Fruit fly (Drosophila melanogaster) whole organism, embryonic: ENCODE measurements around the gene dlg1.

Source experiments
- Atf-2 ChIP-seq: fragments of 200-800 bp; sonication (Bioruptor generic); optimal IDR thresholded peaks from 2 replicates; lab custom pipeline; 2016; ENCODE audit warnings: missing biosample characterization, missing genetic modification characterization
- C15 ChIP-seq: fragments of 200-800 bp; sonication (Bioruptor generic); IDR thresholded peaks from 3 replicates; pipeline ENCODE4 v1.3.6; 2022; ENCODE audit warnings: missing biosample characterization, missing genetic modification characterization
- CG17612 ChIP-seq: fragments of 200-800 bp; sonication (Bioruptor generic); IDR thresholded peaks from 2 replicates; pipeline ENCODE4 v1.3.6; 2022; ENCODE audit warnings: missing biosample characterization, missing genetic modification characterization
- CG2678 ChIP-seq: fragments of 200-800 bp; sonication (Bioruptor generic); optimal IDR thresholded peaks from 3 replicates; lab custom pipeline; 2019; ENCODE audit warnings: missing biosample characterization, mild to moderate bottlenecking, missing genetic modification characterization, moderate library complexity
- CG3281 ChIP-seq: fragments of 200-800 bp; sonication (Bioruptor generic); optimal IDR thresholded peaks from 3 replicates; lab custom pipeline; 2017; ENCODE audit warnings: missing biosample characterization, mild to moderate bottlenecking, missing genetic modification characterization
- CG7271 ChIP-seq: fragments of 200-800 bp; sonication (Bioruptor generic); optimal IDR thresholded peaks from 2 replicates; lab custom pipeline; 2018; ENCODE audit warnings: missing biosample characterization, mild to moderate bottlenecking, missing genetic modification characterization, moderate library complexity
- Tbp ChIP-seq: fragments of >200 bp; optimal IDR thresholded peaks from 2 replicates; lab custom pipeline; 2018; ENCODE audit warnings: missing biosample characterization, missing genetic modification characterization
- schlank ChIP-seq: fragments of 200-800 bp; sonication (Bioruptor generic); optimal IDR thresholded peaks from 2 replicates; lab custom pipeline; 2018; ENCODE audit warnings: missing biosample characterization, mild to moderate bottlenecking, missing genetic modification characterization
- sob ChIP-seq: fragments of 200-800 bp; sonication (Bioruptor generic); IDR thresholded peaks from 2 replicates; pipeline ENCODE4 v1.3.6; 2022; ENCODE audit warnings: missing biosample characterization, missing genetic modification characterization

- no peak for TF ChIP-seq Tbp (GFP tag; lab: Kevin White, UChicago)
- no peak for TF ChIP-seq CG17612 (GFP tag; lab: Robert Waterston, UW)
- no peak for TF ChIP-seq schlank (tag; lab: Kevin White, UChicago)
- TF ChIP-seq CG2678 (tag; lab: Kevin White, UChicago): no peak
- TF ChIP-seq Atf-2 (GFP tag; lab: Kevin White, UChicago): no peak
- no peak for TF ChIP-seq C15 (GFP tag; lab: Robert Waterston, UW)
- no peak for TF ChIP-seq CG3281
- no peak for TF ChIP-seq CG7271
- TF ChIP-seq sob (GFP tag; lab: Robert Waterston, UW): no peak
Measured at dm6 chrX:11409647-11410046, 40.2 kb downstream of the dlg1 start, which contains the start of gene CG15196.
